Worm (Caenorhabditis elegans): ENCODE results near the gene C33C12.12.

- TF ChIP-seq nhr-28 (tag; optimal IDR thresholded peaks at IDR 0.05) (no peak), pha-4 (tag; optimal IDR thresholded peaks at IDR 0.05) (no peak), ztf-11 (tag; optimal IDR thresholded peaks at IDR 0.05) (no peak), nhr-237 (tag; optimal IDR thresholded peaks at IDR 0.05) (no peak), unc-62 (GFP tag; optimal IDR thresholded peaks at IDR 0.05) (no peak), lin-32 (GFP tag; optimal IDR thresholded peaks at IDR 0.05) (no peak), zip-8 (tag; optimal IDR thresholded peaks at IDR 0.05) (no peak), nhr-2 (tag; optimal IDR thresholded peaks at IDR 0.05) (no peak), drap-1 (GFP tag; optimal IDR thresholded peaks at IDR 0.05) (no peak), mep-1 (tag; optimal IDR thresholded peaks at IDR 0.05) (no peak)
Measured at ce11 chrII:2216940-2217664, 47.1 kb upstream of the C33C12.12 start.

All from whole organism, mixed stage, embryonic.